Worm (Caenorhabditis elegans) whole organism, L1 larva: ENCODE measurements around the gene bbs-5.
A peak's percentile ranks its signal among the peaks of the same experiment; 100 is the strongest.

Experiments used
- C16A3.4 ChIP-seq: fragments of 150-350 bp; optimal IDR thresholded peaks from 2 replicates; lab custom pipeline; 2014; ENCODE audit warnings: missing biosample characterization, missing genetic modification characterization
- F16B12.6 ChIP-seq: fragments of 150-350 bp; optimal IDR thresholded peaks from 2 replicates; lab custom pipeline; 2014; ENCODE audit warnings: missing biosample characterization, missing genetic modification characterization
- Y116A8C.19 ChIP-seq: sonication (generic microtip); optimal IDR thresholded peaks from 2 replicates; lab custom pipeline; 2016; ENCODE audit warnings: missing compliant biosample characterization, missing genetic modification characterization, borderline replicate concordance
- ama-1 ChIP-seq: fragments of 150-350 bp; optimal IDR thresholded peaks from 2 replicates; lab custom pipeline; 2014
- ceh-63 ChIP-seq: fragments of 200-800 bp; sonication (Bioruptor generic); optimal IDR thresholded peaks from 2 replicates; lab custom pipeline; 2018; ENCODE audit warnings: mild to moderate bottlenecking, missing genetic modification characterization, missing compliant biosample characterization
- ceh-82 ChIP-seq, 3 experiments: fragments of 150-350 bp in 1 of 3; sonication (generic microtip) in 2 of 3; optimal IDR thresholded peaks; 2 replicates each; lab custom pipeline; 2014 to 2017; ENCODE audit warnings: missing biosample characterization in 3 of 3, missing genetic modification characterization in 3 of 3
- dpl-1 ChIP-seq, 3 experiments: fragments of 150-350 bp in 2 of 3; sonication (generic microtip) in 1 of 3; optimal IDR thresholded peaks; 2 replicates each; lab custom pipeline; 2014 to 2017; ENCODE audit warnings: missing biosample characterization in 3 of 3, missing genetic modification characterization in 3 of 3, missing genetic modification reagents in 3 of 3
- dsc-1 ChIP-seq: sonication (generic microtip); optimal IDR thresholded peaks from 2 replicates; lab custom pipeline; 2016; ENCODE audit warnings: mild to moderate bottlenecking, missing genetic modification characterization, missing compliant biosample characterization
- efl-1 ChIP-seq, 4 experiments: fragments of 150-350 bp; optimal IDR thresholded peaks in 3 of 4; peaks in 1 of 4; 1 replicate in 1 of 4; 2 replicates in 3 of 4; lab custom pipeline; 2014; ENCODE audit warnings: missing biosample characterization in 2 of 4, missing genetic modification characterization in 2 of 4, missing genetic modification reagents in 2 of 4
- elt-2 ChIP-seq: sonication (generic microtip); optimal IDR thresholded peaks from 2 replicates; lab custom pipeline; 2016; ENCODE audit warnings: missing genetic modification characterization, mild to moderate bottlenecking, inconsistent platforms, missing compliant biosample characterization, missing genetic modification reagents
- elt-3 ChIP-seq, 6 experiments: fragments of 150-350 bp in 1 of 6; sonication (generic microtip); optimal IDR thresholded peaks; 2 replicates each; lab custom pipeline; 2017 to 2018; ENCODE audit warnings: missing biosample characterization in 6 of 6, missing genetic modification characterization in 6 of 6, inconsistent platforms in 1 of 6
- ets-5 ChIP-seq: fragments of 200-800 bp; sonication (Bioruptor generic); IDR thresholded peaks from 2 replicates; pipeline ENCODE4 v1.3.6; 2022; ENCODE audit warnings: missing genetic modification characterization, missing compliant biosample characterization
- fkh-4 ChIP-seq: sonication (generic microtip); optimal IDR thresholded peaks from 2 replicates; lab custom pipeline; 2016; ENCODE audit warnings: missing compliant biosample characterization, missing genetic modification characterization, borderline replicate concordance
- fkh-8 ChIP-seq: sonication (generic microtip); optimal IDR thresholded peaks from 2 replicates; lab custom pipeline; 2016; ENCODE audit warnings: mild to moderate bottlenecking, missing genetic modification characterization, missing compliant biosample characterization
- fos-1 ChIP-seq: fragments of 150-350 bp; optimal IDR thresholded peaks from 2 replicates; lab custom pipeline; 2014; ENCODE audit warnings: missing biosample characterization, missing genetic modification characterization
- grh-1 ChIP-seq: fragments of 200-800 bp; sonication (Bioruptor generic); IDR thresholded peaks from 2 replicates; pipeline ENCODE4 v1.3.6; 2022; ENCODE audit warnings: missing genetic modification reagents, missing genetic modification characterization, missing compliant biosample characterization
- hlh-4 ChIP-seq: sonication (generic microtip); optimal IDR thresholded peaks from 2 replicates; lab custom pipeline; 2016; ENCODE audit warnings: mild to moderate bottlenecking, missing genetic modification characterization, missing compliant biosample characterization
- hpl-2 ChIP-seq: fragments of 150-350 bp; optimal IDR thresholded peaks from 2 replicates; lab custom pipeline; 2014; ENCODE audit warnings: missing biosample characterization, missing genetic modification reagents, missing genetic modification characterization
- irx-1 ChIP-seq: sonication (generic microtip); optimal IDR thresholded peaks from 2 replicates; lab custom pipeline; 2016; ENCODE audit warnings: missing genetic modification characterization, missing compliant biosample characterization
- isw-1 ChIP-seq: fragments of 200-800 bp; sonication (Bioruptor generic); IDR thresholded peaks from 2 replicates; pipeline ENCODE4 v1.3.6; 2022; ENCODE audit warnings: missing genetic modification characterization, missing compliant biosample characterization
- lin-13 ChIP-seq: fragments of 150-350 bp; optimal IDR thresholded peaks from 2 replicates; lab custom pipeline; 2014; ENCODE audit warnings: missing biosample characterization, missing genetic modification reagents, missing genetic modification characterization
- lin-15B ChIP-seq: fragments of 150-350 bp; sonication (generic microtip); optimal IDR thresholded peaks from 3 replicates; lab custom pipeline; 2014; ENCODE audit warnings: missing biosample characterization, missing genetic modification characterization
- lin-35 ChIP-seq, 2 experiments: fragments of 150-350 bp; optimal IDR thresholded peaks; 2 replicates each; lab custom pipeline; 2014; ENCODE audit warnings: missing biosample characterization in 2 of 2, missing genetic modification characterization in 2 of 2, missing genetic modification reagents in 2 of 2
- lin-39 ChIP-seq: fragments of 150-350 bp; optimal IDR thresholded peaks from 2 replicates; lab custom pipeline; 2014; ENCODE audit warnings: missing biosample characterization, missing genetic modification reagents, missing genetic modification characterization
- lir-3 ChIP-seq: sonication (generic microtip); optimal IDR thresholded peaks from 2 replicates; lab custom pipeline; 2016; ENCODE audit warnings: mild to moderate bottlenecking, missing genetic modification characterization, moderate library complexity, missing compliant biosample characterization; ENCODE audit not compliant: poor library complexity
- lsy-2 ChIP-seq, 2 experiments: fragments of 150-350 bp; optimal IDR thresholded peaks; 2 replicates each; lab custom pipeline; 2014; ENCODE audit warnings: missing biosample characterization in 2 of 2, missing genetic modification characterization in 2 of 2
- mdl-1 ChIP-seq, 2 experiments: fragments of 150-350 bp; optimal IDR thresholded peaks; 2 replicates each; lab custom pipeline; 2014 to 2017; ENCODE audit warnings: missing biosample characterization in 2 of 2, missing genetic modification characterization in 2 of 2, inconsistent platforms in 1 of 2
- mep-1 ChIP-seq: fragments of 150-350 bp; optimal IDR thresholded peaks from 2 replicates; lab custom pipeline; 2014; ENCODE audit warnings: missing biosample characterization, missing genetic modification characterization
- nhr-12 ChIP-seq: sonication (generic microtip); optimal IDR thresholded peaks from 2 replicates; lab custom pipeline; 2017; ENCODE audit warnings: missing biosample characterization, missing genetic modification characterization
- nhr-19 ChIP-seq: fragments of 200-800 bp; sonication (Bioruptor generic); conservative IDR thresholded peaks from 2 replicates; pipeline ENCODE4 v1.3.6; 2022; ENCODE audit warnings: missing genetic modification characterization, missing compliant biosample characterization
- nhr-20 ChIP-seq: sonication (generic microtip); optimal IDR thresholded peaks from 2 replicates; lab custom pipeline; 2016; ENCODE audit warnings: mild to moderate bottlenecking, missing genetic modification characterization, missing compliant biosample characterization
- nhr-28 ChIP-seq: fragments of 150-350 bp; optimal IDR thresholded peaks from 2 replicates; lab custom pipeline; 2014; ENCODE audit warnings: missing biosample characterization, missing genetic modification characterization
- nhr-47 ChIP-seq: sonication (generic microtip); optimal IDR thresholded peaks from 2 replicates; lab custom pipeline; 2016; ENCODE audit warnings: mild to moderate bottlenecking, missing genetic modification characterization, moderate library complexity, missing compliant biosample characterization
- nhr-71 ChIP-seq: sonication (generic microtip); optimal IDR thresholded peaks from 2 replicates; lab custom pipeline; 2016; ENCODE audit warnings: mild to moderate bottlenecking, missing genetic modification characterization, moderate library complexity, missing compliant biosample characterization
- nhr-77 ChIP-seq: fragments of 150-350 bp; optimal IDR thresholded peaks from 2 replicates; lab custom pipeline; 2014; ENCODE audit warnings: missing biosample characterization, missing genetic modification characterization
- nhr-84 ChIP-seq: sonication (generic microtip); optimal IDR thresholded peaks from 2 replicates; lab custom pipeline; 2017; ENCODE audit warnings: missing biosample characterization, missing genetic modification characterization
- nhr-85 ChIP-seq: sonication (generic microtip); peaks from one replicate; lab custom pipeline; 2016; ENCODE audit warnings: missing genetic modification characterization, inconsistent platforms, missing compliant biosample characterization
- nhr-90 ChIP-seq: sonication (generic microtip); optimal IDR thresholded peaks from 2 replicates; lab custom pipeline; 2016; ENCODE audit warnings: mild to moderate bottlenecking, missing genetic modification characterization, missing compliant biosample characterization; ENCODE audit not compliant: poor library complexity
- pax-3 ChIP-seq: fragments of 200-800 bp; sonication (Bioruptor generic); optimal IDR thresholded peaks from 2 replicates; lab custom pipeline; 2018; ENCODE audit warnings: mild to moderate bottlenecking, missing genetic modification characterization, moderate library complexity, missing compliant biosample characterization
- pqm-1 ChIP-seq: sonication (generic microtip); optimal IDR thresholded peaks from 3 replicates; lab custom pipeline; 2017; ENCODE audit warnings: missing biosample characterization, missing genetic modification characterization
- rnt-1 ChIP-seq: sonication (generic microtip); optimal IDR thresholded peaks from 2 replicates; lab custom pipeline; 2016; ENCODE audit warnings: mild to moderate bottlenecking, missing genetic modification characterization, moderate library complexity, missing compliant biosample characterization
- skn-1 ChIP-seq: fragments of 150-350 bp; optimal IDR thresholded peaks from 2 replicates; lab custom pipeline; 2014; ENCODE audit warnings: missing biosample characterization, missing genetic modification characterization
- snpc-4 ChIP-seq: fragments of 150-350 bp; optimal IDR thresholded peaks from 2 replicates; lab custom pipeline; 2014; ENCODE audit warnings: missing biosample characterization, missing genetic modification characterization
- sox-4 ChIP-seq: sonication (generic microtip); optimal IDR thresholded peaks from 2 replicates; lab custom pipeline; 2016; ENCODE audit warnings: missing genetic modification characterization, missing compliant biosample characterization
- swsn-7 ChIP-seq: sonication (generic microtip); optimal IDR thresholded peaks from 2 replicates; lab custom pipeline; 2016; ENCODE audit warnings: missing genetic modification characterization, missing compliant biosample characterization
- tbx-2 ChIP-seq: sonication (generic microtip); optimal IDR thresholded peaks from 2 replicates; lab custom pipeline; 2016; ENCODE audit warnings: missing genetic modification characterization, missing compliant biosample characterization
- tlp-1 ChIP-seq: fragments of 150-350 bp; optimal IDR thresholded peaks from 2 replicates; lab custom pipeline; 2014; ENCODE audit warnings: missing biosample characterization, missing genetic modification characterization
- unc-86 ChIP-seq: sonication (generic microtip); optimal IDR thresholded peaks from 2 replicates; lab custom pipeline; 2016; ENCODE audit warnings: missing genetic modification characterization, missing compliant biosample characterization
- unc-98 ChIP-seq: fragments of 200-800 bp; sonication (Bioruptor generic); IDR thresholded peaks from 2 replicates; pipeline ENCODE4 v1.3.6; 2022; ENCODE audit warnings: missing genetic modification characterization, missing compliant biosample characterization
- vab-15 ChIP-seq: sonication (generic microtip); optimal IDR thresholded peaks from 2 replicates; lab custom pipeline; 2017; ENCODE audit warnings: missing genotype, mild to moderate bottlenecking, missing genetic modification characterization, missing compliant biosample characterization
- xbp-1 ChIP-seq: sonication (generic microtip); optimal IDR thresholded peaks from 2 replicates; lab custom pipeline; 2016; ENCODE audit warnings: missing genetic modification characterization, missing compliant biosample characterization
- ztf-4 ChIP-seq: fragments of 150-350 bp; optimal IDR thresholded peaks from 2 replicates; lab custom pipeline; 2014; ENCODE audit warnings: missing biosample characterization, missing genetic modification characterization

bbs-5 gene

ce11 chrIII:10248441-10249137, 13.0 kb downstream of the bbs-5 start, which contains the start of the genes div-1 and cor-1:
div-1 (minus strand) TSS chrIII:10248559.
cor-1 (plus strand) TSS chrIII:10249111.
- TF ChIP-seq hpl-2 (GFP tag; lab: Kevin White, UChicago) (no peak), efl-1 (optimal IDR thresholded peaks at IDR 0.05; lab: Kevin White, UChicago) (peak; percentile 76 to 90), efl-1 (GFP tag; optimal IDR thresholded peaks at IDR 0.05 in 1 of 2; lab: Kevin White, UChicago) (peak; percentile 87 to 99), nhr-47 (peak; percentile 57), nhr-71 (tag; lab: Kevin White, UChicago) (peak; percentile 57), fkh-4 (tag; lab: Kevin White, UChicago) (no peak), lin-13 (GFP tag; lab: Kevin White, UChicago) (peak; percentile 39), vab-15 (tag; lab: Kevin White, UChicago) (no peak), tlp-1 (no peak), tbx-2 (tag; lab: Kevin White, UChicago) (peak; percentile 54), ceh-63 (no peak), nhr-84 (tag; lab: Kevin White, UChicago) (no peak), unc-86 (no peak), nhr-20 (tag; lab: Kevin White, UChicago) (peak; percentile 5), unc-98 (GFP tag; lab: Robert Waterston, UW) (no peak), lsy-2 (tag; optimal IDR thresholded peaks at IDR 0.05; lab: Kevin White, UChicago) (peak; percentile 20 to 75), sox-4 (tag; lab: Kevin White, UChicago) (no peak), grh-1 (GFP tag; lab: Robert Waterston, UW) (no peak), pqm-1 (tag; lab: Kevin White, UChicago) (no peak), nhr-85 (tag; lab: Kevin White, UChicago) (no peak), nhr-12 (tag; lab: Kevin White, UChicago) (no peak), nhr-90 (tag; lab: Kevin White, UChicago) (peak; percentile 16), lir-3 (tag; lab: Kevin White, UChicago) (no peak), mep-1 (tag; lab: Kevin White, UChicago) (peak; percentile 16), irx-1 (no peak), fos-1 (no peak), isw-1 (GFP tag; lab: Robert Waterston, UW) (peak; percentile 16; the same call in 1 of the 2 replicates), ama-1 (no peak), hlh-4 (no peak), ztf-4 (tag; lab: Kevin White, UChicago) (no peak), nhr-19 (GFP tag; lab: Robert Waterston, UW) (peak; percentile 28), elt-3 (tag; optimal IDR thresholded peaks at IDR 0.05; lab: Kevin White, UChicago) (no peak), nhr-28 (tag; lab: Kevin White, UChicago) (no peak), dsc-1 (tag; lab: Kevin White, UChicago) (peak; percentile 40), mdl-1 (tag; optimal IDR thresholded peaks at IDR 0.05; lab: Kevin White, UChicago) (no peak), ceh-82 (tag; optimal IDR thresholded peaks at IDR 0.05; lab: Kevin White, UChicago) (peak in 2 of 3 experiments; percentile 25 to 46), dpl-1 (GFP tag; optimal IDR thresholded peaks at IDR 0.05; lab: Kevin White, UChicago) (peak; percentile 73 to 89 (median 87)), pax-3 (tag; lab: Kevin White, UChicago) (no peak), lin-35 (GFP tag; optimal IDR thresholded peaks at IDR 0.05; lab: Kevin White, UChicago) (peak; percentile 86 to 93), ets-5 (GFP tag; lab: Robert Waterston, UW) (no peak), C16A3.4 (peak; percentile 52), xbp-1 (tag; lab: Kevin White, UChicago) (peak; percentile 40), rnt-1 (tag; lab: Kevin White, UChicago) (peak; percentile 48), lin-15B (tag; lab: Kevin White, UChicago) (peak; percentile 34), snpc-4 (tag; lab: Kevin White, UChicago) (peak; percentile 22), lin-39 (tag; lab: Kevin White, UChicago) (no peak), Y116A8C.19 (no peak), nhr-77 (peak; percentile 12), swsn-7 (tag; lab: Kevin White, UChicago) (peak; percentile 31), skn-1 (tag; lab: Kevin White, UChicago) (peak; percentile 32), fkh-8 (tag; lab: Kevin White, UChicago) (peak; percentile 40), elt-2 (no peak), F16B12.6 (tag; lab: Kevin White, UChicago) (peak; percentile 39)
